Worm (Caenorhabditis elegans) whole organism, late embryonic: ENCODE data around the gene lgc-31.

Source experiments
- C38D4.7 ChIP-seq: fragments of 200-800 bp; sonication (Bioruptor generic); optimal IDR thresholded peaks from 2 replicates; lab custom pipeline; 2018; ENCODE audit warnings: mild to moderate bottlenecking, missing genetic modification characterization, moderate library complexity, missing compliant biosample characterization
- ceh-34 ChIP-seq: sonication (generic microtip); optimal IDR thresholded peaks from 2 replicates; lab custom pipeline; 2016; ENCODE audit warnings: mild to moderate bottlenecking, missing genetic modification characterization, missing compliant biosample characterization
- rnt-1 ChIP-seq: sonication (generic microtip); optimal IDR thresholded peaks from 2 replicates; lab custom pipeline; 2016; ENCODE audit warnings: missing genetic modification characterization, missing compliant biosample characterization

ce11 chrV:15553869-15554268, 32.0 kb upstream of the lgc-31 start:
- TF ChIP-seq C38D4.7 (GFP tag; lab: Kevin White, UChicago) (peak; percentile 35), ceh-34 (tag; lab: Kevin White, UChicago) (no peak), rnt-1 (tag; lab: Kevin White, UChicago) (peak; percentile 13)
